Fruit fly (Drosophila melanogaster) whole organism, embryonic: ENCODE data around the gene CG1299.

ENCODE experiments used
- ATbp ChIP-seq: fragments of 200-800 bp; sonication (Bioruptor generic); optimal IDR thresholded peaks from 2 replicates; lab custom pipeline; 2017; ENCODE audit warnings: missing biosample characterization, mild to moderate bottlenecking, missing genetic modification characterization, missing genetic modification reagents
- Asciz ChIP-seq: fragments of 200-800 bp; sonication (Bioruptor generic); optimal IDR thresholded peaks from 2 replicates; lab custom pipeline; 2017; ENCODE audit warnings: missing biosample characterization, mild to moderate bottlenecking, missing genetic modification characterization, missing genetic modification reagents
- Bteb2 ChIP-seq: fragments of 200-800 bp; sonication (Bioruptor generic); optimal IDR thresholded peaks from 2 replicates; lab custom pipeline; 2016; ENCODE audit warnings: missing biosample characterization, missing genetic modification characterization
- CG10267 ChIP-seq: fragments of 200-800 bp; sonication (Bioruptor generic); optimal IDR thresholded peaks from 2 replicates; lab custom pipeline; 2018; ENCODE audit warnings: missing biosample characterization, mild to moderate bottlenecking, missing genetic modification characterization, moderate library complexity
- CG11093 ChIP-seq: fragments of 200-800 bp; sonication (Bioruptor generic); IDR thresholded peaks from 3 replicates; pipeline ENCODE4 v1.3.6; 2022; ENCODE audit warnings: missing biosample characterization, missing genetic modification characterization
- CG11723 ChIP-seq: fragments of 200-800 bp; sonication (Bioruptor generic); optimal IDR thresholded peaks from 2 replicates; lab custom pipeline; 2017; ENCODE audit warnings: missing biosample characterization, mild to moderate bottlenecking, missing genetic modification characterization
- CG12744 ChIP-seq: fragments of 200-800 bp; sonication (Bioruptor generic); optimal IDR thresholded peaks from 2 replicates; lab custom pipeline; 2016; ENCODE audit warnings: missing biosample characterization, missing genetic modification characterization
- CG14050 ChIP-seq: fragments of 200-800 bp; sonication (Bioruptor generic); IDR thresholded peaks from 3 replicates; pipeline ENCODE4 v1.3.6; 2022; ENCODE audit warnings: missing biosample characterization, missing genetic modification characterization
- CG2678 ChIP-seq: fragments of 200-800 bp; sonication (Bioruptor generic); optimal IDR thresholded peaks from 3 replicates; lab custom pipeline; 2019; ENCODE audit warnings: missing biosample characterization, mild to moderate bottlenecking, missing genetic modification characterization, moderate library complexity
- CG31441 ChIP-seq: fragments of 200-800 bp; sonication (Bioruptor generic); IDR thresholded peaks from 2 replicates; pipeline ENCODE4 v1.3.6; 2022; ENCODE audit warnings: missing biosample characterization, missing genetic modification characterization
- CG4707 ChIP-seq: fragments of 200-800 bp; sonication (Bioruptor generic); optimal IDR thresholded peaks from 2 replicates; lab custom pipeline; 2018; ENCODE audit warnings: missing biosample characterization, mild to moderate bottlenecking, missing genetic modification characterization, moderate library complexity
- CG7372 ChIP-seq: fragments of 200-800 bp; sonication (Bioruptor generic); IDR thresholded peaks from 2 replicates; pipeline ENCODE4 v1.3.6; 2022; ENCODE audit warnings: missing biosample characterization, missing genetic modification characterization
- CG7786 ChIP-seq: fragments of 200-800 bp; sonication (Bioruptor generic); optimal IDR thresholded peaks from 2 replicates; lab custom pipeline; 2016; ENCODE audit warnings: missing biosample characterization, missing genetic modification characterization
- CG8478 ChIP-seq: fragments of >200 bp; optimal IDR thresholded peaks from 2 replicates; lab custom pipeline; 2018
- CG9215 ChIP-seq: fragments of 200-800 bp; sonication (Bioruptor generic); IDR thresholded peaks from 2 replicates; pipeline ENCODE4 v1.3.6; 2022; ENCODE audit warnings: missing biosample characterization, missing genetic modification characterization
- CG9932 ChIP-seq: fragments of 200-800 bp; sonication (Bioruptor generic); IDR thresholded peaks from 2 replicates; pipeline ENCODE4 v1.3.6; 2022; ENCODE audit warnings: missing biosample characterization, missing genetic modification characterization
- Dad ChIP-seq: fragments of 200-800 bp; sonication (Bioruptor generic); optimal IDR thresholded peaks from 3 replicates; lab custom pipeline; 2016; ENCODE audit warnings: missing biosample characterization, missing genetic modification characterization
- Dek ChIP-seq: fragments of 200-800 bp; sonication (Bioruptor generic); optimal IDR thresholded peaks from 3 replicates; lab custom pipeline; 2019; ENCODE audit warnings: missing biosample characterization, mild to moderate bottlenecking, missing genetic modification characterization, moderate library complexity
- Ets65A ChIP-seq: fragments of 200-800 bp; sonication (Bioruptor generic); peaks from one replicate; lab custom pipeline; 2016; ENCODE audit warnings: missing biosample characterization, missing genetic modification characterization
- HLHmδ ChIP-seq: fragments of 200-800 bp; sonication (Bioruptor generic); optimal IDR thresholded peaks from 2 replicates; lab custom pipeline; 2018; ENCODE audit warnings: missing biosample characterization, mild to moderate bottlenecking, missing genetic modification characterization, moderate library complexity
- Hand ChIP-seq: fragments of 200-800 bp; sonication (Bioruptor generic); optimal IDR thresholded peaks from 2 replicates; lab custom pipeline; 2017; ENCODE audit warnings: mild to moderate bottlenecking, missing biosample characterization, missing genetic modification reagents, missing genetic modification characterization
- Hr39 ChIP-seq: fragments of >200 bp; optimal IDR thresholded peaks from 2 replicates; lab custom pipeline; 2017
- MBD-R2 ChIP-seq: fragments of 200-800 bp; sonication (Bioruptor generic); IDR thresholded peaks from 2 replicates; pipeline ENCODE4 v1.3.6; 2022; ENCODE audit warnings: missing biosample characterization, missing genetic modification characterization
- Mad ChIP-seq: fragments of 200-800 bp; sonication (Bioruptor generic); optimal IDR thresholded peaks from 2 replicates; lab custom pipeline; 2016; ENCODE audit warnings: missing biosample characterization, missing genetic modification characterization
- Med ChIP-seq: fragments of 200-800 bp; sonication (Bioruptor generic); peaks from one replicate; lab custom pipeline; 2016; ENCODE audit warnings: missing biosample characterization, missing genetic modification characterization, mild to moderate bottlenecking, inconsistent platforms, moderate library complexity
- NC2β ChIP-seq: fragments of 200-800 bp; sonication (Bioruptor generic); optimal IDR thresholded peaks from 2 replicates; lab custom pipeline; 2016; ENCODE audit warnings: missing biosample characterization, missing genetic modification characterization
- Sin3A ChIP-seq: fragments of >200 bp; optimal IDR thresholded peaks from 2 replicates; lab custom pipeline; 2018
- YL-1 ChIP-seq: fragments of 200-800 bp; sonication (Bioruptor generic); optimal IDR thresholded peaks from 3 replicates; lab custom pipeline; 2017; ENCODE audit warnings: missing biosample characterization, mild to moderate bottlenecking, missing genetic modification characterization
- ash1 ChIP-seq: fragments of 200-800 bp; sonication (Bioruptor generic); optimal IDR thresholded peaks from 2 replicates; lab custom pipeline; 2018; ENCODE audit warnings: missing biosample characterization, mild to moderate bottlenecking, missing genetic modification characterization
- cas ChIP-seq: fragments of 200-800 bp; sonication (Bioruptor generic); IDR thresholded peaks from 2 replicates; pipeline ENCODE4 v1.3.6; 2022; ENCODE audit warnings: missing biosample characterization, missing genetic modification characterization
- chn ChIP-seq: fragments of 200-800 bp; sonication (Bioruptor generic); optimal IDR thresholded peaks from 2 replicates; lab custom pipeline; 2016; ENCODE audit warnings: missing biosample characterization, missing genetic modification characterization
- crol ChIP-seq: fragments of 200-800 bp; sonication (Bioruptor generic); IDR thresholded peaks from 2 replicates; pipeline ENCODE4 v1.3.6; 2022; ENCODE audit warnings: missing biosample characterization, missing genetic modification characterization
- crp ChIP-seq, 2 experiments: fragments of 200-800 bp; sonication (Bioruptor generic); optimal IDR thresholded peaks; 2 replicates in 1 of 2; 3 replicates in 1 of 2; lab custom pipeline; 2017; ENCODE audit warnings: missing biosample characterization in 2 of 2, missing genetic modification characterization in 2 of 2, mild to moderate bottlenecking in 1 of 2, moderate library complexity in 1 of 2
- da ChIP-seq: fragments of 200-800 bp; sonication (Bioruptor generic); optimal IDR thresholded peaks from 2 replicates; lab custom pipeline; 2016; ENCODE audit warnings: missing biosample characterization, missing genetic modification characterization
- dan ChIP-seq: fragments of 200-800 bp; sonication (Bioruptor generic); IDR thresholded peaks from 2 replicates; pipeline ENCODE4 v1.3.6; 2022; ENCODE audit warnings: missing biosample characterization, missing genetic modification characterization
- dati ChIP-seq: fragments of 200-800 bp; sonication (Bioruptor generic); IDR thresholded peaks from 2 replicates; pipeline ENCODE4 v1.3.6; 2022; ENCODE audit warnings: missing biosample characterization, missing genetic modification characterization
- en ChIP-seq: fragments of 200-800 bp; sonication (Bioruptor generic); optimal IDR thresholded peaks from 2 replicates; lab custom pipeline; 2016; ENCODE audit warnings: missing biosample characterization, missing genetic modification characterization
- eyg ChIP-seq: fragments of 200-800 bp; sonication (Bioruptor generic); optimal IDR thresholded peaks from 3 replicates; lab custom pipeline; 2016; ENCODE audit warnings: missing biosample characterization, missing genetic modification characterization
- fru ChIP-seq: fragments of >200 bp; optimal IDR thresholded peaks from 2 replicates; lab custom pipeline; 2017
- her ChIP-seq: fragments of 200-800 bp; sonication (Bioruptor generic); optimal IDR thresholded peaks from 2 replicates; lab custom pipeline; 2016; ENCODE audit warnings: missing biosample characterization, missing genetic modification characterization
- kni ChIP-seq: fragments of 200-800 bp; sonication (Bioruptor generic); optimal IDR thresholded peaks from 3 replicates; lab custom pipeline; 2017; ENCODE audit warnings: mild to moderate bottlenecking, missing biosample characterization, missing genetic modification reagents, missing genetic modification characterization
- nerfin-1 ChIP-seq: fragments of 200-800 bp; sonication (Bioruptor generic); optimal IDR thresholded peaks from 3 replicates; lab custom pipeline; 2019; ENCODE audit warnings: missing biosample characterization, mild to moderate bottlenecking, missing genetic modification characterization, moderate library complexity
- org-1 ChIP-seq: fragments of 200-800 bp; sonication (Bioruptor generic); optimal IDR thresholded peaks from 2 replicates; lab custom pipeline; 2017; ENCODE audit warnings: missing biosample characterization, missing genetic modification characterization
- sc ChIP-seq, 3 experiments: fragments of >200 bp in 2 of 3; fragments of 200-800 bp in 1 of 3; sonication (Bioruptor generic) in 1 of 3; optimal IDR thresholded peaks; 2 replicates in 2 of 3; 3 replicates in 1 of 3; lab custom pipeline; 2017; ENCODE audit warnings: mild to moderate bottlenecking in 1 of 3, missing biosample characterization in 1 of 3, missing genetic modification characterization in 1 of 3, missing genetic modification reagents in 1 of 3
- slbo ChIP-seq: fragments of 200-800 bp; sonication (Bioruptor generic); IDR thresholded peaks from 2 replicates; pipeline ENCODE4 v1.3.6; 2022; ENCODE audit warnings: missing biosample characterization, missing genetic modification characterization
- stwl ChIP-seq: fragments of 200-800 bp; sonication (Bioruptor generic); optimal IDR thresholded peaks from 3 replicates; lab custom pipeline; 2018; ENCODE audit warnings: missing biosample characterization, mild to moderate bottlenecking, missing genetic modification characterization, moderate library complexity
- sug ChIP-seq: fragments of 200-800 bp; optimal IDR thresholded peaks from 2 replicates; lab custom pipeline; 2019; ENCODE audit warnings: missing biosample characterization, mild to moderate bottlenecking, missing genetic modification characterization, moderate library complexity
- tio ChIP-seq: fragments of 200-800 bp; sonication (Bioruptor generic); optimal IDR thresholded peaks from 2 replicates; lab custom pipeline; 2017; ENCODE audit warnings: missing biosample characterization, missing genetic modification characterization, inconsistent platforms
- vnd ChIP-seq: fragments of 200-800 bp; sonication (Bioruptor generic); IDR thresholded peaks from 3 replicates; pipeline ENCODE4 v1.3.6; 2022; ENCODE audit warnings: missing biosample characterization, missing genetic modification characterization; ENCODE audit not compliant: partially characterized antibody
- wor ChIP-seq: fragments of 200-800 bp; sonication (Bioruptor generic); IDR thresholded peaks from 2 replicates; pipeline ENCODE4 v1.3.6; 2022; ENCODE audit warnings: missing biosample characterization, missing genetic modification characterization
- zen ChIP-seq: fragments of 200-800 bp; sonication (Bioruptor generic); optimal IDR thresholded peaks from 3 replicates; lab custom pipeline; 2018; ENCODE audit warnings: missing biosample characterization, mild to moderate bottlenecking, missing genetic modification characterization, moderate library complexity
- zfh1 ChIP-seq: fragments of 200-800 bp; sonication (Bioruptor generic); IDR thresholded peaks from 3 replicates; pipeline ENCODE4 v1.3.6; 2022; ENCODE audit warnings: missing biosample characterization, missing genetic modification characterization

Gene CG1299

dm6 chr3L:4122185-4122767, 26.2 kb upstream of the CG1299 start, which contains the start of gene Chd64 (continued):
- no peak for TF ChIP-seq vnd
- no peak for TF ChIP-seq CG7786
- TF ChIP-seq eyg (GFP tag; lab: Kevin White, UChicago) = no peak
- peak; percentile 8 for TF ChIP-seq ash1 (GFP tag; lab: Kevin White, UChicago)
- no peak for TF ChIP-seq dati
- no peak for TF ChIP-seq wor
- TF ChIP-seq MBD-R2 (GFP tag; lab: Robert Waterston, UW) = peak; percentile 36; the same call in 1 of the 2 replicates
- no peak for TF ChIP-seq Dad
- peak; percentile 13 for TF ChIP-seq Bteb2 (GFP tag; lab: Kevin White, UChicago)
- TF ChIP-seq CG31441 (GFP tag; lab: Robert Waterston, UW) = no peak
- peak; percentile 68 for TF ChIP-seq Hand
- TF ChIP-seq chn (GFP tag; lab: Kevin White, UChicago) = no peak
- no peak for TF ChIP-seq CG8478 (lab: Kevin White, UChicago)
- TF ChIP-seq tio (GFP tag; lab: Kevin White, UChicago) = no peak
- TF ChIP-seq YL-1 (GFP tag; lab: Kevin White, UChicago) = peak; percentile 53
- TF ChIP-seq org-1 = peak; percentile 27
- TF ChIP-seq, all 482 proteins: peak for 184

- TF ChIP-seq Asciz (GFP tag; lab: Kevin White, UChicago) (no peak), stwl (no peak), ATbp (GFP tag; lab: Kevin White, UChicago) (no peak), CG11723 (GFP tag; lab: Kevin White, UChicago) (no peak), CG11093 (no peak), nerfin-1 (tag; lab: Kevin White, UChicago) (no peak), CG9932 (GFP tag; lab: Robert Waterston, UW) (0 out of 2 replicates have a peak, but pooled peaks have one; percentile 9), sc (optimal IDR thresholded peaks at IDR 0.05; lab: Kevin White, UChicago) (no peak), sc (GFP tag; optimal IDR thresholded peaks at IDR 0.05; lab: Kevin White, UChicago) (no peak), Ets65A (peak; percentile 82), Med (peak; percentile 52), kni (GFP tag; lab: Kevin White, UChicago) (no peak), dan (GFP tag; lab: Robert Waterston, UW) (no peak), CG9215 (no peak), HLHmδ (GFP tag; lab: Kevin White, UChicago) (no peak), cas (no peak), CG7372 (GFP tag; lab: Robert Waterston, UW) (no peak), Sin3A (lab: Kevin White, UChicago) (no peak), en (GFP tag; lab: Kevin White, UChicago) (no peak), fru (lab: Kevin White, UChicago) (no peak), crol (GFP tag; lab: Robert Waterston, UW) (no peak), zen (tag; lab: Kevin White, UChicago) (no peak), crp (GFP tag; optimal IDR thresholded peaks at IDR 0.05; lab: Kevin White, UChicago) (no peak), CG2678 (tag; lab: Kevin White, UChicago) (no peak), Dad (no peak), CG10267 (tag; lab: Kevin White, UChicago) (no peak)
Observed at dm6 chr3L:4125709-4126108, 22.8 kb upstream of the CG1299 start.

DNA sequence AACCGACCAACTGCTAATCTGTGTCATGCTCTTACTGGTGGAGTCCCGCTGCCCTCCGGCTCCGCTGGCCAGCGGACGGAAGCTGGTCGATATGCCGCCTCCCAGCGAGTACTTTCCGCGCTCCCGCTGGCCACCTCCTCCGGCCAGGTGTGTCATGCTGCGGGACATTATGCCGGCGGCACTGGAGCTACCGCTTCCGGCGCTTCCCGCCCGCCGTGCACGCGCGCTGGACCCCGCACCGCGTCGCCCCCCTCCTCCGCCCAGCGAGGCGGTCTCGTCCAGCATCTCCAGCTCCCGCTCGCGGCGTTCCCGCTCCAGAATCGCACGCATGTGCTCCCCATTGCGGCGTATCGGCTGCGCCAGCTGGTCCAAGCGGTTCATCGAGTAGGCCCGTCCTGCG, 19.9 kb upstream of the CG1299 start:
- TF ChIP-seq her (GFP tag; lab: Kevin White, UChicago) (no peak), Dek (tag; lab: Kevin White, UChicago) (no peak), NC2β (no peak), CG4707 (GFP tag; lab: Kevin White, UChicago) (no peak), zfh1 (GFP tag; lab: Robert Waterston, UW) (no peak), Mad (GFP tag; lab: Kevin White, UChicago) (no peak), CG14050 (GFP tag; lab: Robert Waterston, UW) (no peak), da (no peak), Med (peak; percentile 14), slbo (peak; percentile 31; the same call in 1 of the 2 replicates), CG12744 (GFP tag; lab: Kevin White, UChicago) (no peak), Hr39 (lab: Kevin White, UChicago) (peak; percentile 52), sug (no peak)
